Worm (Caenorhabditis elegans) whole organism, L4 larva: Measurements from ENCODE around the gene F22B5.10.

Experiments used
- zag-1 ChIP-seq: fragments of 150-350 bp; optimal IDR thresholded peaks from 2 replicates; lab custom pipeline; 2014; ENCODE audit warnings: missing biosample characterization, missing genetic modification characterization
- zip-2 ChIP-seq: fragments of 150-350 bp; optimal IDR thresholded peaks from 2 replicates; lab custom pipeline; 2014; ENCODE audit warnings: missing biosample characterization, missing genetic modification characterization

ce11 chrII:8479337-8479736 is 12.4 kb downstream of the F22B5.10 start:
- TF ChIP-seq zag-1 (tag; lab: Kevin White, UChicago) (no peak), zip-2 (tag; lab: Kevin White, UChicago) (no peak)
